Fruit fly (Drosophila melanogaster) whole organism, embryonic: ENCODE measurements around the gene se.
A peak's percentile ranks its signal among the peaks of the same experiment; 100 is the strongest.

Source experiments
- Atf6 ChIP-seq: fragments of 200-800 bp; sonication (Bioruptor generic); IDR thresholded peaks from 2 replicates; pipeline ENCODE4 v1.3.6; 2022; ENCODE audit warnings: missing biosample characterization, missing genetic modification characterization
- B-H1 ChIP-seq: fragments of 200-800 bp; sonication (Bioruptor generic); IDR thresholded peaks from 3 replicates; pipeline ENCODE4 v1.3.6; 2022; ENCODE audit warnings: missing biosample characterization, missing genetic modification characterization
- Bgb ChIP-seq: fragments of 200-800 bp; sonication (Bioruptor generic); IDR thresholded peaks from 2 replicates; pipeline ENCODE4 v1.3.6; 2022; ENCODE audit warnings: missing biosample characterization, missing genetic modification characterization; ENCODE audit not compliant: partially characterized antibody
- CG10147 ChIP-seq: fragments of 200-800 bp; sonication (Bioruptor generic); optimal IDR thresholded peaks from 2 replicates; lab custom pipeline; 2019; ENCODE audit warnings: missing biosample characterization, mild to moderate bottlenecking, missing genetic modification characterization, moderate library complexity
- CG1024 ChIP-seq: fragments of 200-800 bp; sonication (Bioruptor generic); IDR thresholded peaks from 2 replicates; pipeline ENCODE4 v1.3.6; 2022; ENCODE audit warnings: missing biosample characterization, missing genetic modification characterization
- CG10321 ChIP-seq: fragments of 200-800 bp; sonication (Bioruptor generic); IDR thresholded peaks from 2 replicates; pipeline ENCODE4 v1.3.6; 2022; ENCODE audit warnings: missing biosample characterization, missing genetic modification characterization
- CG10462 ChIP-seq: fragments of 200-800 bp; sonication (Bioruptor generic); optimal IDR thresholded peaks from 2 replicates; lab custom pipeline; 2016; ENCODE audit warnings: missing biosample characterization, missing genetic modification characterization
- CG12942 ChIP-seq: fragments of 200-800 bp; sonication (Bioruptor generic); optimal IDR thresholded peaks from 3 replicates; lab custom pipeline; 2016; ENCODE audit warnings: missing biosample characterization, missing genetic modification characterization
- CG13296 ChIP-seq: fragments of 200-800 bp; sonication (Bioruptor generic); optimal IDR thresholded peaks from 3 replicates; lab custom pipeline; 2018; ENCODE audit warnings: missing biosample characterization, mild to moderate bottlenecking, missing genetic modification characterization
- CG14441 ChIP-seq: fragments of 200-800 bp; sonication (Bioruptor generic); IDR thresholded peaks from 2 replicates; pipeline ENCODE4 v1.3.6; 2022; ENCODE audit warnings: missing biosample characterization, missing genetic modification characterization
- CG15011 ChIP-seq: fragments of 200-800 bp; sonication (Bioruptor generic); optimal IDR thresholded peaks from 3 replicates; lab custom pipeline; 2018; ENCODE audit warnings: missing biosample characterization, mild to moderate bottlenecking, missing genetic modification characterization
- CG17186 ChIP-seq: fragments of 200-800 bp; sonication (Bioruptor generic); optimal IDR thresholded peaks from 3 replicates; lab custom pipeline; 2017; ENCODE audit warnings: missing biosample characterization, missing genetic modification reagents, missing genetic modification characterization
- CG2120 ChIP-seq: fragments of 200-800 bp; sonication (Bioruptor generic); optimal IDR thresholded peaks from 3 replicates; lab custom pipeline; 2016; ENCODE audit warnings: missing biosample characterization, missing genetic modification characterization
- CG2199 ChIP-seq: fragments of 200-800 bp; sonication (Bioruptor generic); IDR thresholded peaks from 3 replicates; pipeline ENCODE4 v1.3.6; 2022; ENCODE audit warnings: missing biosample characterization, missing genetic modification characterization
- CG2202 ChIP-seq: fragments of 200-800 bp; sonication (Bioruptor generic); optimal IDR thresholded peaks from 2 replicates; lab custom pipeline; 2018; ENCODE audit warnings: missing biosample characterization, mild to moderate bottlenecking, missing genetic modification characterization
- CG30020 ChIP-seq: fragments of 200-800 bp; optimal IDR thresholded peaks from 2 replicates; lab custom pipeline; 2019; ENCODE audit warnings: missing biosample characterization, mild to moderate bottlenecking, missing genetic modification characterization, moderate library complexity
- CG30431 ChIP-seq: fragments of 200-800 bp; sonication (Bioruptor generic); optimal IDR thresholded peaks from 2 replicates; lab custom pipeline; 2017; ENCODE audit warnings: missing biosample characterization, missing genetic modification characterization
- CG4360 ChIP-seq: fragments of 200-800 bp; sonication (Bioruptor generic); IDR thresholded peaks from 2 replicates; pipeline ENCODE4 v1.3.6; 2022; ENCODE audit warnings: missing biosample characterization, missing genetic modification characterization
- CG43689 ChIP-seq: fragments of 200-800 bp; sonication (Bioruptor generic); IDR thresholded peaks from 2 replicates; pipeline ENCODE4 v1.3.6; 2022; ENCODE audit warnings: missing biosample characterization, missing genetic modification characterization
- CG4424 ChIP-seq: fragments of 200-800 bp; sonication (Bioruptor generic); optimal IDR thresholded peaks from 3 replicates; lab custom pipeline; 2016; ENCODE audit warnings: missing biosample characterization, missing genetic modification characterization
- CG4707 ChIP-seq: fragments of 200-800 bp; sonication (Bioruptor generic); optimal IDR thresholded peaks from 2 replicates; lab custom pipeline; 2018; ENCODE audit warnings: missing biosample characterization, mild to moderate bottlenecking, missing genetic modification characterization, moderate library complexity
- CG8089 ChIP-seq: fragments of 200-800 bp; sonication (Bioruptor generic); optimal IDR thresholded peaks from 3 replicates; lab custom pipeline; 2016; ENCODE audit warnings: missing biosample characterization, missing genetic modification characterization
- Fer3 ChIP-seq: fragments of 200-800 bp; sonication (Bioruptor generic); optimal IDR thresholded peaks from 2 replicates; lab custom pipeline; 2018; ENCODE audit warnings: missing biosample characterization, mild to moderate bottlenecking, missing genetic modification characterization, moderate library complexity
- HLHmδ ChIP-seq: fragments of 200-800 bp; sonication (Bioruptor generic); optimal IDR thresholded peaks from 2 replicates; lab custom pipeline; 2018; ENCODE audit warnings: missing biosample characterization, mild to moderate bottlenecking, missing genetic modification characterization, moderate library complexity
- HmgZ ChIP-seq: fragments of 200-800 bp; sonication (Bioruptor generic); optimal IDR thresholded peaks from 2 replicates; lab custom pipeline; 2018; ENCODE audit warnings: missing biosample characterization, mild to moderate bottlenecking, missing genetic modification characterization
- Hr78 ChIP-seq, 2 experiments: fragments of 200-800 bp in 1 of 2; fragments of >200 bp in 1 of 2; sonication (Bioruptor generic) in 1 of 2; optimal IDR thresholded peaks; 2 replicates each; lab custom pipeline; 2017 to 2019; ENCODE audit warnings: missing biosample characterization in 2 of 2, missing genetic modification characterization in 2 of 2, mild to moderate bottlenecking in 1 of 2, moderate library complexity in 1 of 2
- Lpt ChIP-seq: fragments of >200 bp; optimal IDR thresholded peaks from 2 replicates; lab custom pipeline; 2018; ENCODE audit warnings: missing biosample characterization, missing genetic modification characterization
- NC2α ChIP-seq: fragments of 200-800 bp; sonication (Bioruptor generic); optimal IDR thresholded peaks from 2 replicates; lab custom pipeline; 2016; ENCODE audit warnings: missing biosample characterization, missing genetic modification characterization
- Sry-β ChIP-seq: fragments of 200-800 bp; sonication (Bioruptor generic); optimal IDR thresholded peaks from 2 replicates; lab custom pipeline; 2018; ENCODE audit warnings: missing biosample characterization, mild to moderate bottlenecking, missing genetic modification characterization, moderate library complexity
- bcd ChIP-seq: fragments of 200-800 bp; sonication (Bioruptor generic); optimal IDR thresholded peaks from 2 replicates; lab custom pipeline; 2017; ENCODE audit warnings: missing biosample characterization, mild to moderate bottlenecking, missing genetic modification characterization
- croc ChIP-seq: fragments of 200-800 bp; sonication (Bioruptor generic); conservative IDR thresholded peaks from 3 replicates; pipeline ENCODE4 v1.3.6; 2022; ENCODE audit warnings: missing biosample characterization, missing genetic modification characterization
- ewg ChIP-seq: fragments of 200-800 bp; sonication (Bioruptor generic); optimal IDR thresholded peaks from 3 replicates; lab custom pipeline; 2017; ENCODE audit warnings: mild to moderate bottlenecking, missing biosample characterization, missing genetic modification reagents, missing genetic modification characterization
- eyg ChIP-seq: fragments of 200-800 bp; sonication (Bioruptor generic); optimal IDR thresholded peaks from 3 replicates; lab custom pipeline; 2016; ENCODE audit warnings: missing biosample characterization, missing genetic modification characterization
- fru ChIP-seq: fragments of >200 bp; optimal IDR thresholded peaks from 2 replicates; lab custom pipeline; 2017
- gsb ChIP-seq: fragments of 200-800 bp; sonication (Bioruptor generic); IDR thresholded peaks from 2 replicates; pipeline ENCODE4 v1.3.6; 2022; ENCODE audit warnings: missing biosample characterization, missing genetic modification characterization
- h ChIP-seq: fragments of >200 bp; optimal IDR thresholded peaks from 2 replicates; lab custom pipeline; 2017
- hb ChIP-seq: fragments of 200-800 bp; sonication (Bioruptor generic); IDR thresholded peaks from 3 replicates; pipeline ENCODE4 v1.3.6; 2022; ENCODE audit warnings: missing biosample characterization, missing genetic modification characterization; ENCODE audit not compliant: partially characterized antibody
- insv ChIP-seq, 2 experiments: fragments of 200-800 bp; sonication (Bioruptor generic); optimal IDR thresholded peaks; 3 replicates each; lab custom pipeline; 2016 to 2018; ENCODE audit warnings: missing biosample characterization in 2 of 2, missing genetic modification characterization in 2 of 2
- lab ChIP-seq: fragments of 200-800 bp; sonication (Bioruptor generic); optimal IDR thresholded peaks from 3 replicates; lab custom pipeline; 2017; ENCODE audit warnings: missing biosample characterization, missing genetic modification characterization, mild to moderate bottlenecking, moderate library complexity, missing genetic modification reagents
- lola ChIP-seq, 3 experiments: fragments of >200 bp in 2 of 3; fragments of 200-800 bp in 1 of 3; sonication (Bioruptor generic) in 1 of 3; optimal IDR thresholded peaks; 2 replicates each; lab custom pipeline; 2017 to 2019; ENCODE audit warnings: missing biosample characterization in 3 of 3, missing genetic modification characterization in 3 of 3, mild to moderate bottlenecking in 1 of 3, moderate library complexity in 1 of 3
- maf-S ChIP-seq: fragments of 200-800 bp; sonication (Bioruptor generic); optimal IDR thresholded peaks from 2 replicates; lab custom pipeline; 2016; ENCODE audit warnings: missing biosample characterization, missing genetic modification characterization
- phol ChIP-seq: fragments of 200-800 bp; sonication (Bioruptor generic); optimal IDR thresholded peaks from 3 replicates; lab custom pipeline; 2018; ENCODE audit warnings: missing biosample characterization, mild to moderate bottlenecking, missing genetic modification characterization, moderate library complexity
- prd ChIP-seq, 3 experiments: fragments of >200 bp in 2 of 3; fragments of 200-800 bp in 1 of 3; sonication (Bioruptor generic) in 1 of 3; optimal IDR thresholded peaks in 2 of 3; IDR thresholded peaks in 1 of 3; 2 replicates in 2 of 3; 3 replicates in 1 of 3; pipeline versions ENCODE4 v1.3.6 to Lab custom; 2017 to 2022; ENCODE audit warnings: missing biosample characterization in 1 of 3, missing genetic modification characterization in 1 of 3
- pum ChIP-seq: fragments of 200-800 bp; sonication (Bioruptor generic); optimal IDR thresholded peaks from 2 replicates; lab custom pipeline; 2016; ENCODE audit warnings: missing biosample characterization, missing genetic modification characterization
- row ChIP-seq: fragments of 200-800 bp; sonication (Bioruptor generic); IDR thresholded peaks from 3 replicates; pipeline ENCODE4 v1.3.6; 2022; ENCODE audit warnings: missing biosample characterization, missing genetic modification characterization
- sens ChIP-seq: fragments of 200-800 bp; sonication (Bioruptor generic); peaks from one replicate; lab custom pipeline; 2016; ENCODE audit warnings: missing biosample characterization, missing genetic modification characterization
- sqz ChIP-seq: fragments of 200-800 bp; sonication (Bioruptor generic); optimal IDR thresholded peaks from 3 replicates; lab custom pipeline; 2018; ENCODE audit warnings: missing biosample characterization, mild to moderate bottlenecking, missing genetic modification characterization
- sug ChIP-seq: fragments of 200-800 bp; optimal IDR thresholded peaks from 2 replicates; lab custom pipeline; 2019; ENCODE audit warnings: missing biosample characterization, mild to moderate bottlenecking, missing genetic modification characterization, moderate library complexity
- tup ChIP-seq: fragments of 200-800 bp; sonication (Bioruptor generic); optimal IDR thresholded peaks from 2 replicates; lab custom pipeline; 2016; ENCODE audit warnings: missing biosample characterization, mild to moderate bottlenecking, missing genetic modification characterization, moderate library complexity
- zfh2 ChIP-seq: fragments of 200-800 bp; sonication (Bioruptor generic); optimal IDR thresholded peaks from 2 replicates; lab custom pipeline; 2016; ENCODE audit warnings: missing biosample characterization, missing genetic modification characterization

Gene se

DNA sequence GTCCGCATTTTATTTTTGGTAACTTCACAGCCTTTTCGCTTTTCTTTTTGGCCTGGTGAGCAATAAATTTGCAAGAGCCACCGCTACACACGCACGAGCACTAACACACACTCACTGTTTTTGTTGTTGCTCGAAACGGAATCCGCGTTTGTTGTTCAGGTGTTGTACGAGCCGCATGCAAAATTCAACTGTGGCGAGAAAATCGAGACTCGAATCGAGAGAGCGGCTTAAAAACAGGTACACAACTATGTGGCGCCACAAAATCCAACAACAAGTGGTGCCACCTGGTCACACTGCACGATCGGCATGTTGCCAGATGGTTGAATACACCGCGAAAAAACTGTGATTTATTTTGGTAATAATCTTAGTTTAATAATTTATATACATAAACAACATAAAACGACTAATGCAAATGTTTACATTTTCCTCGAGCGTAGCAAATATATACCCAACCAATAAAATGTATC lies 13.3 kb upstream of the se start, which contains the start of gene CG43163 (continued):
- peak; percentile 22 for TF ChIP-seq tup (GFP tag; lab: Kevin White, UChicago)
- no peak for TF ChIP-seq prd (optimal IDR thresholded peaks at IDR 0.05; lab: Kevin White, UChicago)
- peak; percentile 77 for TF ChIP-seq prd (GFP tag; IDR thresholded peaks at IDR 0.05; lab: Robert Waterston, UW)
- peak; percentile 78 for TF ChIP-seq lab (GFP tag; lab: Kevin White, UChicago)
- peak; percentile 66 for TF ChIP-seq CG14441
- peak; percentile 61 for TF ChIP-seq Fer3 (tag; lab: Kevin White, UChicago)
- peak; percentile 73 for TF ChIP-seq bcd (GFP tag; lab: Kevin White, UChicago)
- TF ChIP-seq CG2202 (tag; lab: Kevin White, UChicago) = peak; percentile 26
- peak; percentile 69; the same call in 1 of the 2 replicates for TF ChIP-seq Atf6 (GFP tag; lab: Robert Waterston, UW)
- TF ChIP-seq Hr78 (GFP tag; optimal IDR thresholded peaks at IDR 0.05; lab: Kevin White, UChicago) = peak in 1 of 2 experiments; percentile 76
- TF ChIP-seq B-H1 (GFP tag; lab: Robert Waterston, UW) = peak; percentile 28; the same call in 1 of the 3 replicates
- peak; percentile 11 for TF ChIP-seq HLHmδ (GFP tag; lab: Kevin White, UChicago)
- TF ChIP-seq CG2199 (GFP tag; lab: Robert Waterston, UW) = peak; percentile 42; the same call in 1 of the 3 replicates
- TF ChIP-seq maf-S = no peak
- TF ChIP-seq CG4424 = peak; percentile 66
- TF ChIP-seq lola (GFP tag; optimal IDR thresholded peaks at IDR 0.05; lab: Kevin White, UChicago) = peak in 1 of 3 experiments; percentile 56
- peak; percentile 50 for TF ChIP-seq CG8089
- TF ChIP-seq CG1024 = peak; percentile 58; the same call in 1 of the 2 replicates
- TF ChIP-seq CG17186 (GFP tag; lab: Kevin White, UChicago) = peak; percentile 46
- TF ChIP-seq sens (GFP tag; lab: Kevin White, UChicago) = peak; percentile 93
- peak; percentile 77 for TF ChIP-seq phol (tag; lab: Kevin White, UChicago)
- TF ChIP-seq CG2120 (GFP tag; lab: Kevin White, UChicago) = peak; percentile 76
- TF ChIP-seq CG12942 (GFP tag; lab: Kevin White, UChicago) = peak; percentile 54
- TF ChIP-seq CG4360 (GFP tag; lab: Robert Waterston, UW) = peak; percentile 85
- TF ChIP-seq CG15011 (GFP tag; lab: Kevin White, UChicago) = peak; percentile 39
- peak; percentile 53 for TF ChIP-seq CG13296 (GFP tag; lab: Kevin White, UChicago)
- TF ChIP-seq HmgZ (tag; lab: Kevin White, UChicago) = peak; percentile 67
- TF ChIP-seq NC2α (GFP tag; lab: Kevin White, UChicago) = peak; percentile 5
- peak; percentile 50 for TF ChIP-seq sug (tag; lab: Kevin White, UChicago)
- peak; percentile 13 for TF ChIP-seq ewg
- peak; percentile 17 for TF ChIP-seq zfh2
- 0 out of 2 replicates have a peak, but pooled peaks have one; percentile 17 for TF ChIP-seq CG10321 (GFP tag; lab: Robert Waterston, UW)
- TF ChIP-seq insv (GFP tag; optimal IDR thresholded peaks at IDR 0.05; lab: Kevin White, UChicago) = peak in 1 of 2 experiments; percentile 30
- no peak for TF ChIP-seq sqz
- TF ChIP-seq gsb (GFP tag; lab: Robert Waterston, UW) = 0 out of 2 replicates have a peak, but pooled peaks have one; percentile 32
- peak; percentile 88 for TF ChIP-seq row
- TF ChIP-seq h (lab: Kevin White, UChicago) = no peak
- peak; percentile 47 for TF ChIP-seq CG30431 (GFP tag; lab: Kevin White, UChicago)
- no peak for TF ChIP-seq CG43689 (GFP tag; lab: Robert Waterston, UW)
- TF ChIP-seq hb (GFP tag; lab: Robert Waterston, UW) = no peak
- peak; percentile 39 for TF ChIP-seq CG10147 (GFP tag; lab: Kevin White, UChicago)
- TF ChIP-seq pum (GFP tag; lab: Kevin White, UChicago) = peak; percentile 24
- no peak for TF ChIP-seq Sry-β (GFP tag; lab: Kevin White, UChicago)
- TF ChIP-seq Lpt (GFP tag; lab: Kevin White, UChicago) = no peak
- no peak for TF ChIP-seq eyg
- no peak for TF ChIP-seq fru (lab: Kevin White, UChicago)
- TF ChIP-seq croc (GFP tag; lab: Robert Waterston, UW) = no peak
- TF ChIP-seq CG30020 (tag; lab: Kevin White, UChicago) = peak; percentile 17
- TF ChIP-seq CG4707 = peak; percentile 22
- peak; percentile 43; the same call in 1 of the 2 replicates for TF ChIP-seq Bgb (GFP tag; lab: Robert Waterston, UW)
- TF ChIP-seq CG10462 (GFP tag; lab: Kevin White, UChicago) = peak; percentile 34
